Fruit fly (Drosophila melanogaster) whole organism, wandering third instar larva: Measurements from ENCODE around the gene CG46510.
"Not testable (repeated sequence)": the region's sequence is repeated elsewhere in the genome, so short reads cannot be mapped to it uniquely, and the experiment has no call there.

Experiments used
- Hr78 ChIP-seq: fragments of >200 bp; optimal IDR thresholded peaks from 2 replicates; lab custom pipeline; 2017; ENCODE audit warnings: missing biosample characterization, missing genetic modification characterization
- Sp1 ChIP-seq: fragments of 200-800 bp; sonication (Bioruptor generic); optimal IDR thresholded peaks from 3 replicates; lab custom pipeline; 2019; ENCODE audit warnings: missing biosample characterization, mild to moderate bottlenecking, missing genetic modification characterization, moderate library complexity
- brk ChIP-seq: fragments of 200-800 bp; sonication (Bioruptor generic); optimal IDR thresholded peaks from 2 replicates; lab custom pipeline; 2016; ENCODE audit warnings: missing biosample characterization, mild to moderate bottlenecking, missing genetic modification characterization

DNA sequence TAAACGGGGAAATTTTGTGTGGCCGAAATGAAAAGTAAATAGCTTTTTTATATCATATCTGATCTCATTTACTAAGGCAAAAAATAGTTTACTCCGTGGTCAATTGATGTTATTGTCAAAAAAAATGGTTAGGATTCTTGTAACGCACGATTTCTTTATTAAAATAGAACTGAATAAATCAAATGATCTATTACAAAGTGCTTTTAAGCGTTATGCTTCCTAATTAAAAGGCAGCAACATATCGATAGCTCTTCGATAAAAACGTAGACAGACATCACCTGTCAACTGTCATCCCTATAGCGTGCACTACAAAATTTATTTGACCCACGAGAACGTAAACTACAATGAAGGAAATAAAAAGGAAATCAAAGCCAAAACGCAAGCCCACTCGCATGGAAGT lies 14.7 kb upstream of the CG46510 start, which contains the start of gene CG46507:
- not testable (repeated sequence) for TF ChIP-seq Hr78; Sp1; brk (GFP tag; lab: Kevin White, UChicago)
